Worm (Caenorhabditis elegans): Measurements from ENCODE around the gene srlf-9.

ce11 chrIII:13436843-13437242, 35.3 kb upstream of the srlf-9 start, which contains the start of gene F45G2.9:
- TF ChIP-seq ztf-11 (tag; optimal IDR thresholded peaks at IDR 0.05) (no peak), cnd-1 (tag; optimal IDR thresholded peaks at IDR 0.05) (no peak), elt-1 (tag; optimal IDR thresholded peaks at IDR 0.05; ENCODE audit: borderline replicate concordance, insufficient read depth) (no peak), lin-13 (tag; optimal IDR thresholded peaks at IDR 0.05) (no peak), unc-62 (GFP tag; optimal IDR thresholded peaks at IDR 0.05) (no peak), sptf-1 (tag; optimal IDR thresholded peaks at IDR 0.05) (no peak), unc-39 (tag; optimal IDR thresholded peaks at IDR 0.05) (no peak), bed-3 (GFP tag; optimal IDR thresholded peaks at IDR 0.05) (no peak), lsy-2 (tag; optimal IDR thresholded peaks at IDR 0.05) (no peak), mab-5 (tag; optimal IDR thresholded peaks at IDR 0.05) (no peak), nhr-28 (tag; optimal IDR thresholded peaks at IDR 0.05) (no peak), nhr-76 (tag; optimal IDR thresholded peaks at IDR 0.05) (no peak)
